Fruit fly (Drosophila melanogaster) S2 (cell line): Measurements from ENCODE around the gene CG4161.

Source experiments
- CG8478 ChIP-seq: fragments of >200 bp; optimal IDR thresholded peaks from 2 replicates; lab custom pipeline; 2018
- CTCF ChIP-seq, 2 experiments: fragments of >200 bp; optimal IDR thresholded peaks; 2 replicates each; lab custom pipeline; 2018

dm6 chr2L:15474911-15475310 lies 41.8 kb downstream of the CG4161 start:
- TF ChIP-seq CG8478 (lab: Kevin White, UChicago) (no peak), CTCF (optimal IDR thresholded peaks at IDR 0.05; lab: Kevin White, UChicago) (no peak)
